1 fruit fly cellular context compared by ENCODE assay signal in the genomic region with DNA sequence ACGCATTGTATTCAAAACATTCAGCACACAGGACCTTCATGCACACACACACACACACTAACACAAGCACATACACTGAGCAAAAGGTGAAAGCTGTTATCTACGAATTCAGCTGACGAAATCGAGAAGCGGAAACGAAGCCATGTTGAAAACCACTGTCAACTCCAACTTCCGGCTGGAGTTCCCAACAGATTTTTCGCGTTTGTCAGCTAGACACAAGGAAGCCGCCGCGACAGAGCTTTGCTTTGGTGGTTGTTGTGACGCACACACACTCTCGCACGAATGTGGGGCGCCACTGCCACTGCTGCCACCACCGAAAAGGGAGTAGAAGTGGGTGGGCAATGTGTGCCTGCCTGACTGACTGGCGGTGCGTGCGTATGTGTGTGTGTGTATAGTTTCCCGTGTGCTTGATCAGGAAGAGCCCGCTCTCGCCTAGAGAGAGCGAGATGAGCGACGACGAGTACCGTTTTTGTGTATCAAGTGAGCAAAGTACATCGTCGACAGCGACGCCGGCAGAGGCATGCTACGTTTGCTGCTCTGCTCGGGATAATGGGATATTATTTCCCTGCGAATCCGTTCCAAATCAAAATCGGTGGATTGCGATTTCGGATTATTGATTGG.
A peak's percentile ranks its signal among the peaks of the same experiment; 100 is the strongest.
TF ChIP-seq lines count a peak whose summit lies in the region.

No protein-coding gene starts in this region.

TF ChIP-seq in whole organism, embryonic, 481 proteins besides CTCF, POLR2A, EP300 and RAD21 (continued from another document):
- peak; percentile 46 for TF ChIP-seq CG6254 (GFP tag; optimal IDR thresholded peaks at IDR 0.05; lab: Kevin White, UChicago)
- peak; percentile 48 for TF ChIP-seq Side (GFP tag; optimal IDR thresholded peaks at IDR 0.05; lab: Kevin White, UChicago)
- peak; percentile 63 for TF ChIP-seq Meics (GFP tag; optimal IDR thresholded peaks at IDR 0.05; lab: Kevin White, UChicago)
- peak; percentile 24 for TF ChIP-seq CG10209 (GFP tag; optimal IDR thresholded peaks at IDR 0.05; lab: Kevin White, UChicago)
- TF ChIP-seq CG31388 (GFP tag; optimal IDR thresholded peaks at IDR 0.05; lab: Kevin White, UChicago): no peak
- peak; percentile 37; the same call in 1 of the 3 replicates for TF ChIP-seq otp (GFP tag; IDR thresholded peaks at IDR 0.05; lab: Robert Waterston, UW)
- no peak for TF ChIP-seq CG16815 (GFP tag; optimal IDR thresholded peaks at IDR 0.05; lab: Kevin White, UChicago)
- TF ChIP-seq CG33557 (GFP tag; optimal IDR thresholded peaks at IDR 0.05; lab: Kevin White, UChicago): peak; percentile 66
- peak; percentile 57 for TF ChIP-seq CG18619 (GFP tag; optimal IDR thresholded peaks at IDR 0.05; lab: Kevin White, UChicago)
- peak; percentile 70 for TF ChIP-seq scrt (GFP tag; optimal IDR thresholded peaks at IDR 0.05; lab: Kevin White, UChicago)
- peak; percentile 51 for TF ChIP-seq Mes4 (GFP tag; optimal IDR thresholded peaks at IDR 0.05; lab: Kevin White, UChicago)
- TF ChIP-seq gfzf (GFP tag; optimal IDR thresholded peaks at IDR 0.05; lab: Kevin White, UChicago): no peak
- TF ChIP-seq hth (optimal IDR thresholded peaks at IDR 0.05; lab: Kevin White, UChicago): no peak
- TF ChIP-seq ac (GFP tag; optimal IDR thresholded peaks at IDR 0.05; lab: Kevin White, UChicago): peak; percentile 6
- 0 out of 2 replicates have a peak, but pooled peaks have one; percentile 12 for TF ChIP-seq CG32532 (GFP tag; IDR thresholded peaks at IDR 0.05; lab: Robert Waterston, UW)
- no peak for TF ChIP-seq ash1 (GFP tag; optimal IDR thresholded peaks at IDR 0.05; lab: Kevin White, UChicago)
- TF ChIP-seq dysf (GFP tag; IDR thresholded peaks at IDR 0.05; lab: Robert Waterston, UW): peak; percentile 25; the same call in 1 of the 3 replicates
- no peak for TF ChIP-seq D (optimal IDR thresholded peaks at IDR 0.05; lab: Kevin White, UChicago)
- TF ChIP-seq D (GFP tag; optimal IDR thresholded peaks at IDR 0.05; lab: Kevin White, UChicago): peak; percentile 52
- TF ChIP-seq Bdp1 (GFP tag; optimal IDR thresholded peaks at IDR 0.05; lab: Kevin White, UChicago): no peak
- TF ChIP-seq row (GFP tag; IDR thresholded peaks at IDR 0.05; lab: Robert Waterston, UW): no peak
- TF ChIP-seq Adf1 (GFP tag; IDR thresholded peaks at IDR 0.05; lab: Robert Waterston, UW): peak; percentile 79
- peak; percentile 43 for TF ChIP-seq bcd (GFP tag; optimal IDR thresholded peaks at IDR 0.05; lab: Kevin White, UChicago)
- TF ChIP-seq Six4 (GFP tag; optimal IDR thresholded peaks at IDR 0.05; lab: Kevin White, UChicago): no peak
- peak; percentile 19 for TF ChIP-seq nmo (GFP tag; optimal IDR thresholded peaks at IDR 0.05; lab: Kevin White, UChicago)
- TF ChIP-seq CG17829 (tag; optimal IDR thresholded peaks at IDR 0.05; lab: Kevin White, UChicago): peak; percentile 11
- TF ChIP-seq CG2875 (GFP tag; optimal IDR thresholded peaks at IDR 0.05; lab: Kevin White, UChicago): peak; percentile 49
- TF ChIP-seq CG14710 (tag; optimal IDR thresholded peaks at IDR 0.05; lab: Kevin White, UChicago): peak; percentile 51
- peak; percentile 32; the same call in 1 of the 3 replicates for TF ChIP-seq Dbx (GFP tag; IDR thresholded peaks at IDR 0.05; lab: Robert Waterston, UW)
- TF ChIP-seq onecut (GFP tag; IDR thresholded peaks at IDR 0.05; lab: Robert Waterston, UW): peak; percentile 69
- peak; percentile 34 for TF ChIP-seq D19A (tag; optimal IDR thresholded peaks at IDR 0.05; lab: Kevin White, UChicago)
- TF ChIP-seq trem (tag; optimal IDR thresholded peaks at IDR 0.05; lab: Kevin White, UChicago): peak; percentile 21
- peak; percentile 90 for TF ChIP-seq kah (GFP tag; optimal IDR thresholded peaks at IDR 0.05; lab: Kevin White, UChicago)
- peak; percentile 20 for TF ChIP-seq tap (tag; optimal IDR thresholded peaks at IDR 0.05; lab: Kevin White, UChicago)
- TF ChIP-seq Atf6 (GFP tag; IDR thresholded peaks at IDR 0.05; lab: Robert Waterston, UW): 0 out of 2 replicates have a peak, but pooled peaks have one; percentile 34
- TF ChIP-seq CG10147 (GFP tag; optimal IDR thresholded peaks at IDR 0.05; lab: Kevin White, UChicago): peak; percentile 29
- peak; percentile 46 for TF ChIP-seq pb (GFP tag; optimal IDR thresholded peaks at IDR 0.05; lab: Kevin White, UChicago)
- TF ChIP-seq CG17385 (GFP tag; optimal IDR thresholded peaks at IDR 0.05; lab: Kevin White, UChicago): peak; percentile 64
- TF ChIP-seq CG10431 (GFP tag; optimal IDR thresholded peaks at IDR 0.05; lab: Kevin White, UChicago): peak; percentile 80
- peak; percentile 33 for TF ChIP-seq CG8281 (tag; optimal IDR thresholded peaks at IDR 0.05; lab: Kevin White, UChicago)
- TF ChIP-seq NC2α (GFP tag; optimal IDR thresholded peaks at IDR 0.05; lab: Kevin White, UChicago): no peak
- TF ChIP-seq CG1529 (GFP tag; optimal IDR thresholded peaks at IDR 0.05; lab: Kevin White, UChicago): peak; percentile 40
- TF ChIP-seq CG32767 (GFP tag; IDR thresholded peaks at IDR 0.05; lab: Robert Waterston, UW): peak; percentile 52
- no peak for TF ChIP-seq sens-2 (GFP tag; IDR thresholded peaks at IDR 0.05; lab: Robert Waterston, UW)
- no peak for TF ChIP-seq gcm2 (GFP tag; optimal IDR thresholded peaks at IDR 0.05; lab: Kevin White, UChicago)
- TF ChIP-seq CG18764 (GFP tag; optimal IDR thresholded peaks at IDR 0.05; lab: Kevin White, UChicago): no peak
- peak; percentile 20 for TF ChIP-seq CG13775 (GFP tag; optimal IDR thresholded peaks at IDR 0.05; lab: Kevin White, UChicago)
- peak in 1 of 2 experiments; percentile 49 for TF ChIP-seq insv (GFP tag; optimal IDR thresholded peaks at IDR 0.05; lab: Kevin White, UChicago)
- peak; percentile 34 for TF ChIP-seq grau (tag; optimal IDR thresholded peaks at IDR 0.05; lab: Kevin White, UChicago)
- TF ChIP-seq zf30C (GFP tag; optimal IDR thresholded peaks at IDR 0.05; lab: Kevin White, UChicago): peak; percentile 66
- TF ChIP-seq seq (GFP tag; IDR thresholded peaks at IDR 0.05; lab: Robert Waterston, UW): no peak
- peak; percentile 50 for TF ChIP-seq Fer2 (tag; optimal IDR thresholded peaks at IDR 0.05; lab: Kevin White, UChicago)
